Fruit fly (Drosophila melanogaster) whole organism, embryonic: Measurements from ENCODE around the gene car.
A peak's percentile ranks its signal among the peaks of the same experiment; 100 is the strongest.

Experiments
- BEAF-32 ChIP-seq: fragments of 200-800 bp; sonication (Bioruptor generic); optimal IDR thresholded peaks from 3 replicates; lab custom pipeline; 2017; ENCODE audit warnings: missing biosample characterization, missing genetic modification characterization, mild to moderate bottlenecking, moderate library complexity, missing genetic modification reagents
- Bgb ChIP-seq: fragments of 200-800 bp; sonication (Bioruptor generic); IDR thresholded peaks from 2 replicates; pipeline ENCODE4 v1.3.6; 2022; ENCODE audit warnings: missing biosample characterization, missing genetic modification characterization; ENCODE audit not compliant: partially characterized antibody
- Blimp-1 ChIP-seq: fragments of 200-800 bp; sonication (Bioruptor generic); optimal IDR thresholded peaks from 3 replicates; lab custom pipeline; 2018; ENCODE audit warnings: missing biosample characterization, missing genetic modification characterization, mild to moderate bottlenecking, moderate library complexity, missing genetic modification reagents
- CG10209 ChIP-seq: fragments of 200-800 bp; sonication (Bioruptor generic); optimal IDR thresholded peaks from 3 replicates; lab custom pipeline; 2017; ENCODE audit warnings: missing biosample characterization, mild to moderate bottlenecking, missing genetic modification characterization, missing genetic modification reagents
- CG11093 ChIP-seq: fragments of 200-800 bp; sonication (Bioruptor generic); IDR thresholded peaks from 3 replicates; pipeline ENCODE4 v1.3.6; 2022; ENCODE audit warnings: missing biosample characterization, missing genetic modification characterization
- CG14050 ChIP-seq: fragments of 200-800 bp; sonication (Bioruptor generic); IDR thresholded peaks from 3 replicates; pipeline ENCODE4 v1.3.6; 2022; ENCODE audit warnings: missing biosample characterization, missing genetic modification characterization
- CG14710 ChIP-seq: fragments of 200-800 bp; sonication (Bioruptor generic); optimal IDR thresholded peaks from 3 replicates; lab custom pipeline; 2019; ENCODE audit warnings: missing biosample characterization, mild to moderate bottlenecking, missing genetic modification characterization, moderate library complexity
- CG1603 ChIP-seq: fragments of 200-800 bp; sonication (Bioruptor generic); optimal IDR thresholded peaks from 2 replicates; lab custom pipeline; 2019; ENCODE audit warnings: missing biosample characterization, mild to moderate bottlenecking, missing genetic modification characterization, moderate library complexity
- CG16813 ChIP-seq: fragments of 200-800 bp; sonication (Bioruptor generic); IDR thresholded peaks from 3 replicates; pipeline ENCODE4 v1.3.6; 2022; ENCODE audit warnings: missing biosample characterization, missing genetic modification characterization; ENCODE audit not compliant: partially characterized antibody
- CG17361 ChIP-seq: fragments of 200-800 bp; sonication (Bioruptor generic); IDR thresholded peaks from 3 replicates; pipeline ENCODE4 v1.3.6; 2022; ENCODE audit warnings: missing biosample characterization, missing genetic modification characterization
- CG17385 ChIP-seq: fragments of 200-800 bp; sonication (Bioruptor generic); optimal IDR thresholded peaks from 3 replicates; lab custom pipeline; 2018; ENCODE audit warnings: missing biosample characterization, mild to moderate bottlenecking, missing genetic modification characterization
- CG17802 ChIP-seq: fragments of 200-800 bp; sonication (Bioruptor generic); optimal IDR thresholded peaks from 2 replicates; lab custom pipeline; 2018; ENCODE audit warnings: missing biosample characterization, mild to moderate bottlenecking, missing genetic modification characterization, moderate library complexity
- CG2116 ChIP-seq: fragments of 200-800 bp; sonication (Bioruptor generic); optimal IDR thresholded peaks from 3 replicates; lab custom pipeline; 2018; ENCODE audit warnings: missing biosample characterization, mild to moderate bottlenecking, missing genetic modification characterization
- CG2129 ChIP-seq: fragments of 200-800 bp; sonication (Bioruptor generic); IDR thresholded peaks from 2 replicates; pipeline ENCODE4 v1.3.6; 2022; ENCODE audit warnings: missing biosample characterization, missing genetic modification characterization; ENCODE audit not compliant: partially characterized antibody
- CG2875 ChIP-seq: fragments of 200-800 bp; sonication (Bioruptor generic); optimal IDR thresholded peaks from 2 replicates; lab custom pipeline; 2017; ENCODE audit warnings: missing biosample characterization, mild to moderate bottlenecking, missing genetic modification characterization, missing genetic modification reagents
- CG34224 ChIP-seq: fragments of 200-800 bp; sonication (Bioruptor generic); IDR thresholded peaks from 3 replicates; pipeline ENCODE4 v1.3.6; 2022; ENCODE audit warnings: missing biosample characterization, missing genetic modification characterization; ENCODE audit not compliant: partially characterized antibody
- CG7963 ChIP-seq: fragments of 200-800 bp; sonication (Bioruptor generic); IDR thresholded peaks from 3 replicates; pipeline ENCODE4 v1.3.6; 2022; ENCODE audit warnings: missing biosample characterization, missing genetic modification characterization; ENCODE audit not compliant: partially characterized antibody
- CoRest ChIP-seq: fragments of 200-800 bp; sonication (Bioruptor generic); optimal IDR thresholded peaks from 3 replicates; lab custom pipeline; 2018; ENCODE audit warnings: missing biosample characterization, mild to moderate bottlenecking, missing genetic modification characterization, moderate library complexity
- Deaf1 ChIP-seq: fragments of 200-800 bp; optimal IDR thresholded peaks from 3 replicates; lab custom pipeline; 2019; ENCODE audit warnings: missing biosample characterization, mild to moderate bottlenecking, missing genetic modification characterization, moderate library complexity
- Dll ChIP-seq: fragments of 200-800 bp; sonication (Bioruptor generic); IDR thresholded peaks from 4 replicates; pipeline ENCODE4 v1.3.6; 2022; ENCODE audit warnings: missing biosample characterization, missing genetic modification characterization; ENCODE audit not compliant: partially characterized antibody
- Dp ChIP-seq: fragments of 200-800 bp; sonication (Bioruptor generic); optimal IDR thresholded peaks from 2 replicates; lab custom pipeline; 2018; ENCODE audit warnings: missing biosample characterization, mild to moderate bottlenecking, missing genetic modification characterization, moderate library complexity
- Dref ChIP-seq: fragments of 200-800 bp; sonication (Bioruptor generic); IDR thresholded peaks from 2 replicates; pipeline ENCODE4 v1.3.6; 2022; ENCODE audit warnings: missing biosample characterization, missing genetic modification characterization
- E2f2 ChIP-seq: fragments of 200-800 bp; sonication (Bioruptor generic); IDR thresholded peaks from 2 replicates; pipeline ENCODE4 v1.3.6; 2022; ENCODE audit warnings: missing biosample characterization, missing genetic modification characterization
- HLH4C ChIP-seq: fragments of 200-800 bp; sonication (Bioruptor generic); IDR thresholded peaks from 3 replicates; pipeline ENCODE4 v1.3.6; 2022; ENCODE audit warnings: missing biosample characterization, missing genetic modification characterization; ENCODE audit not compliant: partially characterized antibody
- MESR4 ChIP-seq: fragments of 200-800 bp; sonication (Bioruptor generic); optimal IDR thresholded peaks from 2 replicates; lab custom pipeline; 2018; ENCODE audit warnings: missing biosample characterization, mild to moderate bottlenecking, missing genetic modification characterization, moderate library complexity
- Opbp ChIP-seq: fragments of 200-800 bp; sonication (Bioruptor generic); IDR thresholded peaks from 3 replicates; pipeline ENCODE4 v1.3.6; 2022; ENCODE audit warnings: missing biosample characterization, missing genetic modification characterization; ENCODE audit not compliant: partially characterized antibody
- Scr ChIP-seq: fragments of 200-800 bp; sonication (Bioruptor generic); IDR thresholded peaks from 2 replicates; pipeline ENCODE4 v1.3.6; 2022; ENCODE audit warnings: missing biosample characterization, missing genetic modification characterization; ENCODE audit not compliant: partially characterized antibody
- Sry-δ ChIP-seq: fragments of 200-800 bp; sonication (Bioruptor generic); optimal IDR thresholded peaks from 2 replicates; lab custom pipeline; 2016; ENCODE audit warnings: missing biosample characterization, missing genetic modification characterization
- amos ChIP-seq: fragments of 200-800 bp; sonication (Bioruptor generic); IDR thresholded peaks from 2 replicates; pipeline ENCODE4 v1.3.6; 2022; ENCODE audit warnings: missing biosample characterization, missing genetic modification characterization; ENCODE audit not compliant: partially characterized antibody
- ato ChIP-seq: fragments of 200-800 bp; sonication (Bioruptor generic); IDR thresholded peaks from 2 replicates; pipeline ENCODE4 v1.3.6; 2022; ENCODE audit warnings: missing biosample characterization, missing genetic modification characterization; ENCODE audit not compliant: partially characterized antibody
- bbx ChIP-seq: fragments of 200-800 bp; sonication (Bioruptor generic); IDR thresholded peaks from 2 replicates; pipeline ENCODE4 v1.3.6; 2022; ENCODE audit warnings: missing biosample characterization, missing genetic modification characterization; ENCODE audit not compliant: partially characterized antibody
- crp ChIP-seq, 2 experiments: fragments of 200-800 bp; sonication (Bioruptor generic); optimal IDR thresholded peaks; 2 replicates in 1 of 2; 3 replicates in 1 of 2; lab custom pipeline; 2017; ENCODE audit warnings: missing biosample characterization in 2 of 2, missing genetic modification characterization in 2 of 2, mild to moderate bottlenecking in 1 of 2, moderate library complexity in 1 of 2
- da ChIP-seq: fragments of 200-800 bp; sonication (Bioruptor generic); optimal IDR thresholded peaks from 2 replicates; lab custom pipeline; 2016; ENCODE audit warnings: missing biosample characterization, missing genetic modification characterization
- hb ChIP-seq: fragments of 200-800 bp; sonication (Bioruptor generic); IDR thresholded peaks from 3 replicates; pipeline ENCODE4 v1.3.6; 2022; ENCODE audit warnings: missing biosample characterization, missing genetic modification characterization; ENCODE audit not compliant: partially characterized antibody
- hbn ChIP-seq: fragments of 200-800 bp; sonication (Bioruptor generic); IDR thresholded peaks from 2 replicates; pipeline ENCODE4 v1.3.6; 2022; ENCODE audit warnings: missing biosample characterization, missing genetic modification characterization; ENCODE audit not compliant: partially characterized antibody
- lmd ChIP-seq: fragments of 200-800 bp; sonication (Bioruptor generic); IDR thresholded peaks from 2 replicates; pipeline ENCODE4 v1.3.6; 2022; ENCODE audit warnings: missing biosample characterization, missing genetic modification characterization
- nerfin-2 ChIP-seq: fragments of 200-800 bp; sonication (Bioruptor generic); IDR thresholded peaks from 2 replicates; pipeline ENCODE4 v1.3.6; 2022; ENCODE audit warnings: missing biosample characterization, missing genetic modification characterization; ENCODE audit not compliant: partially characterized antibody
- pfk ChIP-seq: fragments of 200-800 bp; sonication (Bioruptor generic); optimal IDR thresholded peaks from 2 replicates; lab custom pipeline; 2018; ENCODE audit warnings: missing biosample characterization, mild to moderate bottlenecking, missing genetic modification characterization, moderate library complexity
- schlank ChIP-seq: fragments of 200-800 bp; sonication (Bioruptor generic); optimal IDR thresholded peaks from 2 replicates; lab custom pipeline; 2018; ENCODE audit warnings: missing biosample characterization, mild to moderate bottlenecking, missing genetic modification characterization
- sna ChIP-seq: fragments of 200-800 bp; sonication (Bioruptor generic); IDR thresholded peaks from 2 replicates; pipeline ENCODE4 v1.3.6; 2022; ENCODE audit warnings: missing biosample characterization, missing genetic modification characterization; ENCODE audit not compliant: partially characterized antibody
- tna ChIP-seq: fragments of 200-800 bp; sonication (Bioruptor generic); IDR thresholded peaks from 2 replicates; pipeline ENCODE4 v1.3.6; 2022; ENCODE audit warnings: missing biosample characterization, missing genetic modification characterization; ENCODE audit not compliant: partially characterized antibody
- unc-4 ChIP-seq: fragments of 200-800 bp; sonication (Bioruptor generic); IDR thresholded peaks from 2 replicates; pipeline ENCODE4 v1.3.6; 2022; ENCODE audit warnings: missing biosample characterization, missing genetic modification characterization; ENCODE audit not compliant: partially characterized antibody
- zen2 ChIP-seq: fragments of 200-800 bp; sonication (Bioruptor generic); IDR thresholded peaks from 3 replicates; pipeline ENCODE4 v1.3.6; 2022; ENCODE audit warnings: missing biosample characterization, missing genetic modification characterization; ENCODE audit not compliant: partially characterized antibody

car gene

DNA sequence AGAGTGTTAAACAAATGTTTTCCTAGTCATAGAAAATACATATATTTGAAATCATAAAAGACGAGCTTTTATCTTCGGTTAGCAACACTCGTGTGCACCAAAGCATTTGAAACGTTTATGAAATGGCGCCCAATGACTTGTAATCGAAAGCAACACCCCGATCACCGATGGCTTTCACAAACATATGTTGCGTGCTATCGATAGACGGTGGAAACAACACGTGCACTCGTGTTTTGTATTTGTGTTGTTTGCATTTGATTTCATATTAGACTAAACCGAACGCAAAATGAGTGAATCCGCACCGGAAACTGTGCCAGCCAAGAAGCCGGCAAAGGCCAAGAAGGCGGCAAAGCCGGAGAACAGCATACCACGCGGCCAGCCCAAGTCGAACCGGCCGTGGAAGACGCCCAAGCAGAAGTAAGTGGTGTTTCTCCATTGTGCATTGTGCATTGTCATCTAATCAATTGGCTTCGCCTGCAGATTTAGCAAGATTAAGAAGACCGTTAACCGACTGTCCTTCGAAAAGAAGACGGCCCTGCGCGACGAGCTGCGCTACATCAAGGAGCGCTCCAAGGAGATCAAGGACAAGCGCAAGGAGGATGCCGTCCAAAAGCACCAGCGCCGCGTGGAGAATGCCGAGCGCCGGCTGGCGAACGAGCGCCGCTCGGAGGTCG is 50.3 kb downstream of the car start, which contains the start of gene CG14210 (continued):
- TF ChIP-seq CG14710 (tag; lab: Kevin White, UChicago), result peak; percentile 12
- no peak for TF ChIP-seq CoRest
- no peak for TF ChIP-seq Blimp-1 (GFP tag; lab: Kevin White, UChicago)
- TF ChIP-seq CG17361, result no peak
- no peak for TF ChIP-seq CG10209
- TF ChIP-seq schlank (tag; lab: Kevin White, UChicago), result no peak

DNA sequence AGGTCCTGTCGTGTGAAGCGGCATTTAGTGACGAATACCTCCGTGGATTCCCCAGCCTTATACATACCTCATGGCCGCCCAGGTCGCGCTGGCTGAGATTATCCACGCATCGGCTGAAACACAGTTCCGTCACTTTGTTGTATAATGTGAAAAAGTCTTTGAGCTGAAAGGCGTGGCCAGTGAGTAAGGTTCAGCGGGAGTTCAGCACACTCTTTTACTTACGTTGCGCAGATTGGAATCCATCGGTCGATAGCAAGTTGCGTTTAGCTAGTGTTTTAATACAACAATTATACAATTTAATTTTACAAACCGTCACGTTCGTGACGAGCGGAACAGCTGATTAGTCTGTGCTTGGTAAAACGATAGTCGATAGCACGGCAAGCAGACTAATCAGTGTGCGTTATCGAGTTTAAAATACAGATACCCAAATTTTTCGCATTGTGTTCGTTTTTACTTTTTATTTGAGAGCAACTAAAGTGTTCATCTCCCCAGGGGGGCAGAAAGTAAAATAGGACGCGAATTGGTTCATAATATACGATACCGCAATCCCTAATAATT is 52.4 kb downstream of the car start, which contains the start of the genes Pstk and Tim9b:
Gene Pstk (minus strand): TSS at position 355 of the 558 bp plus-strand sequence.
Gene Tim9b (minus strand): TSS at position 355 of the 558 bp plus-strand sequence.
- TF ChIP-seq zen2 (GFP tag; lab: Robert Waterston, UW), result peak; percentile 45; the same call in 2 of the 3 replicates
- TF ChIP-seq CG17385 (GFP tag; lab: Kevin White, UChicago), result no peak
- TF ChIP-seq sna (GFP tag; lab: Robert Waterston, UW), result 0 out of 2 replicates have a peak, but pooled peaks have one; percentile 46
- TF ChIP-seq CG1603 (tag; lab: Kevin White, UChicago), result no peak
- TF ChIP-seq Bgb, result peak; percentile 47
- TF ChIP-seq Dp (GFP tag; lab: Kevin White, UChicago), result peak; percentile 77
- no peak for TF ChIP-seq CG17802 (tag; lab: Kevin White, UChicago)
- peak; percentile 59; the same call in 2 of the 3 replicates for TF ChIP-seq Opbp (GFP tag; lab: Robert Waterston, UW)
- peak; percentile 49; the same call in 3 of the 4 replicates for TF ChIP-seq Dll (GFP tag; lab: Robert Waterston, UW)
- TF ChIP-seq Deaf1, result no peak
- peak; percentile 49 for TF ChIP-seq hbn (GFP tag; lab: Robert Waterston, UW)
- TF ChIP-seq tna (GFP tag; lab: Robert Waterston, UW), result peak; percentile 68
- TF ChIP-seq E2f2 (GFP tag; lab: Robert Waterston, UW), result peak; percentile 84
- TF ChIP-seq Sry-δ (GFP tag; lab: Kevin White, UChicago), result peak; percentile 21
- TF ChIP-seq bbx (GFP tag; lab: Robert Waterston, UW), result peak; percentile 73
- TF ChIP-seq CG14050 (GFP tag; lab: Robert Waterston, UW), result no peak
- peak; percentile 89 for TF ChIP-seq CG2116 (GFP tag; lab: Kevin White, UChicago)
- TF ChIP-seq hb (GFP tag; lab: Robert Waterston, UW), result peak; percentile 58; the same call in 2 of the 3 replicates
- peak; percentile 69 for TF ChIP-seq CG7963 (GFP tag; lab: Robert Waterston, UW)
- no peak for TF ChIP-seq da (GFP tag; lab: Kevin White, UChicago)
- peak; percentile 48; the same call in 1 of the 2 replicates for TF ChIP-seq amos (GFP tag; lab: Robert Waterston, UW)
- TF ChIP-seq Scr (GFP tag; lab: Robert Waterston, UW), result peak; percentile 64
- peak; percentile 46; the same call in 1 of the 2 replicates for TF ChIP-seq unc-4 (GFP tag; lab: Robert Waterston, UW)
- TF ChIP-seq pfk (GFP tag; lab: Kevin White, UChicago), result peak; percentile 28
- peak; percentile 45; the same call in 1 of the 3 replicates for TF ChIP-seq CG16813 (GFP tag; lab: Robert Waterston, UW)
- no peak for TF ChIP-seq lmd
- TF ChIP-seq CG2875 (GFP tag; lab: Kevin White, UChicago), result no peak
- TF ChIP-seq MESR4 (GFP tag; lab: Kevin White, UChicago), result peak; percentile 46
- TF ChIP-seq HLH4C, result peak; percentile 66
- TF ChIP-seq BEAF-32 (GFP tag; lab: Kevin White, UChicago), result peak; percentile 55
- peak; percentile 71 for TF ChIP-seq Dref (GFP tag; lab: Robert Waterston, UW)
- TF ChIP-seq CG34224 (GFP tag; lab: Robert Waterston, UW), result peak; percentile 62
- TF ChIP-seq CG2129, result 0 out of 2 replicates have a peak, but pooled peaks have one; percentile 15
- peak; percentile 21; the same call in 1 of the 2 replicates for TF ChIP-seq ato (GFP tag; lab: Robert Waterston, UW)
- peak; percentile 17 to 85 for TF ChIP-seq crp (GFP tag; optimal IDR thresholded peaks at IDR 0.05; lab: Kevin White, UChicago)
- TF ChIP-seq nerfin-2 (GFP tag; lab: Robert Waterston, UW), result peak; percentile 29; the same call in 1 of the 2 replicates
- TF ChIP-seq CG11093 (GFP tag; lab: Robert Waterston, UW), result no peak
